Fruit fly (Drosophila melanogaster) whole organism, wandering third instar larva: ENCODE data around the gene CG43448.

Source experiments
- Abd-B ChIP-seq: fragments of >200 bp; optimal IDR thresholded peaks from 2 replicates; lab custom pipeline; 2017; ENCODE audit warnings: missing biosample characterization, missing genetic modification characterization
- CG32264 ChIP-seq: fragments of 200-800 bp; sonication (Bioruptor generic); optimal IDR thresholded peaks from 2 replicates; lab custom pipeline; 2016; ENCODE audit warnings: missing biosample characterization, missing genetic modification characterization
- CG9705 ChIP-seq: fragments of 200-800 bp; sonication (Bioruptor generic); optimal IDR thresholded peaks from 2 replicates; lab custom pipeline; 2018; ENCODE audit warnings: missing biosample characterization, mild to moderate bottlenecking, missing genetic modification characterization
- CrebA ChIP-seq: fragments of 200-800 bp; sonication (Bioruptor generic); optimal IDR thresholded peaks from 2 replicates; lab custom pipeline; 2016; ENCODE audit warnings: missing biosample characterization, mild to moderate bottlenecking, missing genetic modification characterization, borderline replicate concordance
- Dfd ChIP-seq: fragments of >200 bp; optimal IDR thresholded peaks from 2 replicates; lab custom pipeline; 2017; ENCODE audit warnings: missing biosample characterization, missing genetic modification characterization
- Dif ChIP-seq: fragments of 200-275, 200-300 bp; sonication (Bioruptor generic); optimal IDR thresholded peaks from 2 replicates; lab custom pipeline; 2018; ENCODE audit warnings: missing biosample characterization, missing genetic modification characterization; ENCODE audit not compliant: partially characterized antibody
- GATAd ChIP-seq: sonication (Bioruptor generic); optimal IDR thresholded peaks from 2 replicates; lab custom pipeline; 2016; ENCODE audit warnings: missing biosample characterization, missing genetic modification characterization
- HLH106 ChIP-seq: fragments of 200-800 bp; optimal IDR thresholded peaks from 3 replicates; lab custom pipeline; 2019; ENCODE audit warnings: missing biosample characterization, mild to moderate bottlenecking, missing genetic modification characterization, moderate library complexity
- Hnf4 ChIP-seq: fragments of 200-800 bp; sonication (Bioruptor generic); optimal IDR thresholded peaks from 2 replicates; lab custom pipeline; 2016; ENCODE audit warnings: missing biosample characterization, mild to moderate bottlenecking, missing genetic modification characterization
- Hr78 ChIP-seq: fragments of >200 bp; optimal IDR thresholded peaks from 2 replicates; lab custom pipeline; 2017; ENCODE audit warnings: missing biosample characterization, missing genetic modification characterization
- Hr83 ChIP-seq: fragments of 200-300 bp; sonication (Bioruptor generic); optimal IDR thresholded peaks from 2 replicates; lab custom pipeline; 2016; ENCODE audit warnings: missing biosample characterization, mild to moderate bottlenecking, missing genetic modification characterization, moderate library complexity; ENCODE audit not compliant: poor library complexity, severe bottlenecking
- Jra ChIP-seq: sonication (Bioruptor generic); optimal IDR thresholded peaks from 2 replicates; lab custom pipeline; 2016; ENCODE audit warnings: missing biosample characterization, missing genetic modification characterization
- Mio ChIP-seq: sonication (Bioruptor generic); optimal IDR thresholded peaks from 2 replicates; lab custom pipeline; 2016; ENCODE audit warnings: missing biosample characterization, missing genetic modification characterization
- Myc ChIP-seq: fragments of >200 bp; optimal IDR thresholded peaks from 2 replicates; lab custom pipeline; 2017
- N ChIP-seq: fragments of >200 bp; optimal IDR thresholded peaks from 2 replicates; lab custom pipeline; 2018; ENCODE audit warnings: missing biosample characterization, missing external identifiers, missing genetic modification characterization
- OdsH ChIP-seq: fragments of 200-800 bp; sonication (Bioruptor generic); optimal IDR thresholded peaks from 2 replicates; lab custom pipeline; 2016; ENCODE audit warnings: missing biosample characterization, mild to moderate bottlenecking, missing genetic modification characterization
- Rel ChIP-seq, 2 experiments: fragments of 200-800 bp; sonication (Bioruptor generic) in 1 of 2; optimal IDR thresholded peaks; 2 replicates in 1 of 2; 3 replicates in 1 of 2; lab custom pipeline; 2016 to 2019; ENCODE audit warnings: mild to moderate bottlenecking in 2 of 2, missing biosample characterization in 2 of 2, missing genetic modification characterization in 2 of 2, moderate library complexity in 1 of 2
- Sp1 ChIP-seq: fragments of 200-800 bp; sonication (Bioruptor generic); optimal IDR thresholded peaks from 3 replicates; lab custom pipeline; 2019; ENCODE audit warnings: missing biosample characterization, mild to moderate bottlenecking, missing genetic modification characterization, moderate library complexity
- Vsx2 ChIP-seq: fragments of 200-300, 225-300 bp; sonication (Bioruptor generic); optimal IDR thresholded peaks from 2 replicates; lab custom pipeline; 2018; ENCODE audit warnings: missing biosample characterization, missing genetic modification characterization; ENCODE audit not compliant: partially characterized antibody
- br ChIP-seq: fragments of 200-800 bp; sonication (Bioruptor generic); optimal IDR thresholded peaks from 2 replicates; lab custom pipeline; 2016; ENCODE audit warnings: missing biosample characterization, missing genetic modification characterization
- brk ChIP-seq: fragments of 200-800 bp; sonication (Bioruptor generic); optimal IDR thresholded peaks from 2 replicates; lab custom pipeline; 2016; ENCODE audit warnings: missing biosample characterization, mild to moderate bottlenecking, missing genetic modification characterization
- dl ChIP-seq, 2 experiments: fragments of 175-275, 200-275 bp in 1 of 2; fragments of 200-275 bp in 1 of 2; sonication (Bioruptor generic); optimal IDR thresholded peaks; lab custom pipeline; 2018; ENCODE audit warnings: mild to moderate bottlenecking in 2 of 2, missing biosample characterization in 2 of 2, missing genetic modification characterization in 2 of 2, moderate library complexity in 2 of 2; ENCODE audit not compliant: partially characterized antibody in 2 of 2, insufficient read depth in 1 of 2
- dmrt93B ChIP-seq: fragments of 200-800 bp; sonication (Bioruptor generic); optimal IDR thresholded peaks from 2 replicates; lab custom pipeline; 2018; ENCODE audit warnings: missing biosample characterization, mild to moderate bottlenecking, missing genetic modification characterization
- dsf ChIP-seq: sonication (Bioruptor generic); optimal IDR thresholded peaks from 2 replicates; lab custom pipeline; 2016; ENCODE audit warnings: missing biosample characterization, missing genetic modification characterization, borderline replicate concordance
- ey ChIP-seq: fragments of 200-800 bp; sonication (Bioruptor generic); optimal IDR thresholded peaks from 2 replicates; lab custom pipeline; 2016; ENCODE audit warnings: missing biosample characterization, missing genetic modification characterization
- foxo ChIP-seq, 2 experiments: fragments of 200-800 bp; sonication (Bioruptor generic); optimal IDR thresholded peaks; 2 replicates in 1 of 2; 3 replicates in 1 of 2; lab custom pipeline; 2016 to 2017; ENCODE audit warnings: missing biosample characterization in 2 of 2, missing genetic modification characterization in 2 of 2
- fru ChIP-seq: fragments of 200-800 bp; sonication (Bioruptor generic); optimal IDR thresholded peaks from 3 replicates; lab custom pipeline; 2016; ENCODE audit warnings: missing biosample characterization, mild to moderate bottlenecking, missing genetic modification characterization
- h ChIP-seq: fragments of 200-800 bp; sonication (Bioruptor generic); optimal IDR thresholded peaks from 3 replicates; lab custom pipeline; 2016; ENCODE audit warnings: missing biosample characterization, mild to moderate bottlenecking, missing genetic modification characterization
- jim ChIP-seq: fragments of 175-275, 200-325 bp; sonication (Bioruptor generic); optimal IDR thresholded peaks from 2 replicates; lab custom pipeline; 2016; ENCODE audit warnings: missing biosample characterization, mild to moderate bottlenecking, missing genetic modification characterization
- lola ChIP-seq: fragments of >200 bp; optimal IDR thresholded peaks from 2 replicates; lab custom pipeline; 2017; ENCODE audit warnings: missing biosample characterization, missing genetic modification characterization
- pan ChIP-seq: fragments of >200 bp; optimal IDR thresholded peaks from 2 replicates; lab custom pipeline; 2017
- psq ChIP-seq: fragments of 200-800 bp; sonication (Bioruptor generic); optimal IDR thresholded peaks from 3 replicates; lab custom pipeline; 2017; ENCODE audit warnings: missing biosample characterization, mild to moderate bottlenecking, missing genetic modification characterization, moderate library complexity
- rgr ChIP-seq: fragments of 200-800 bp; sonication (Bioruptor generic); optimal IDR thresholded peaks from 3 replicates; lab custom pipeline; 2016; ENCODE audit warnings: missing biosample characterization, mild to moderate bottlenecking, missing genetic modification characterization
- sage ChIP-seq: fragments of 200-800 bp; sonication (Bioruptor generic); optimal IDR thresholded peaks from 2 replicates; lab custom pipeline; 2016; ENCODE audit warnings: missing biosample characterization, mild to moderate bottlenecking, missing genetic modification characterization
- sv ChIP-seq: fragments of 200-800 bp; sonication (Bioruptor generic); optimal IDR thresholded peaks from 3 replicates; lab custom pipeline; 2016; ENCODE audit warnings: missing biosample characterization, missing genetic modification characterization
- tai ChIP-seq: sonication (Bioruptor generic); optimal IDR thresholded peaks from 2 replicates; lab custom pipeline; 2016; ENCODE audit warnings: missing biosample characterization, missing genetic modification characterization
- usp ChIP-seq: fragments of >200 bp; optimal IDR thresholded peaks from 2 replicates; lab custom pipeline; 2017; ENCODE audit warnings: missing biosample characterization, missing genetic modification characterization
- woc ChIP-seq: sonication (Bioruptor generic); optimal IDR thresholded peaks from 2 replicates; lab custom pipeline; 2016; ENCODE audit warnings: missing biosample characterization, mild to moderate bottlenecking, missing genetic modification characterization

The CG43448 gene

dm6 chr3R:30259561-30259960 is 22.0 kb upstream of the CG43448 start:
- TF ChIP-seq Mio (GFP tag; lab: Kevin White, UChicago) (no peak), h (peak; percentile 13)

DNA sequence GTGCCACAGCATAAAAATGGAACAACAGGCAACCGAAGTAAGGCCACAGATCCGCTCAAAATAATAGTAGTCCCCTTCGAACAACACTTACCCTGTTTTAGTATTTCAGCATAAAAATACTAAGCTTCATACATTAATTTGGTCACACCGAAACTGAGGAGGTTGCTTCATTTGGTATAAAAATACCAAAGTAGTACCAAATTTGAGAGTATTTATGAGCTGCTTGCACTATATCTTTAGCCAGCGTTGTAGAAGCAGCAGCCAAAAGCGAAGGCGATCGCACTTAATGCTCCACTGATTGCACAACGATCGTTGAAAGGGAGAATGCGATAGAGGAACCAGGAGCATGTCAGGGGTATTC is 21.4 kb upstream of the CG43448 start:
- TF ChIP-seq Rel (GFP tag; optimal IDR thresholded peaks at IDR 0.05; lab: Kevin White, UChicago), result peak; percentile 81
- peak; percentile 39 for TF ChIP-seq Rel (tag; optimal IDR thresholded peaks at IDR 0.05; lab: Kevin White, UChicago)
- no peak for TF ChIP-seq N
- TF ChIP-seq Hnf4 (GFP tag; lab: Kevin White, UChicago), result peak; percentile 85
- no peak for TF ChIP-seq pan (lab: Kevin White, UChicago)
- TF ChIP-seq woc, result peak; percentile 93
- peak; percentile 68 for TF ChIP-seq brk (GFP tag; lab: Kevin White, UChicago)
- no peak for TF ChIP-seq GATAd (GFP tag; lab: Kevin White, UChicago)
- peak; percentile 92 for TF ChIP-seq Sp1 (GFP tag; lab: Kevin White, UChicago)
- TF ChIP-seq psq, result peak; percentile 95
- peak; percentile 90 for TF ChIP-seq rgr (GFP tag; lab: Kevin White, UChicago)
- TF ChIP-seq tai (GFP tag; lab: Kevin White, UChicago), result peak; percentile 70
- no peak for TF ChIP-seq Vsx2 (GFP tag; lab: Kevin White, UChicago)
- peak; percentile 87 for TF ChIP-seq sage
- peak; percentile 81 for TF ChIP-seq dmrt93B (GFP tag; lab: Kevin White, UChicago)
- TF ChIP-seq HLH106 (tag; lab: Kevin White, UChicago), result peak; percentile 89
- no peak for TF ChIP-seq sv (GFP tag; lab: Kevin White, UChicago)
- TF ChIP-seq CG9705, result peak; percentile 55
- TF ChIP-seq dl (GFP tag; optimal IDR thresholded peaks at IDR 0.05; lab: Kevin White, UChicago; ENCODE audit: insufficient read depth in 1 of 2, partially characterized antibody in 2 of 2), result no peak
- TF ChIP-seq Dif (GFP tag; lab: Kevin White, UChicago), result no peak
- TF ChIP-seq Dfd, result no peak
- no peak for TF ChIP-seq Abd-B (GFP tag; lab: Kevin White, UChicago)
- TF ChIP-seq Hr78 (GFP tag; lab: Kevin White, UChicago), result no peak
- peak; percentile 95 for TF ChIP-seq h
- peak; percentile 92 for TF ChIP-seq CG32264 (GFP tag; lab: Kevin White, UChicago)
- TF ChIP-seq usp (GFP tag; lab: Kevin White, UChicago), result no peak
- peak; percentile 16 for TF ChIP-seq Hr83 (GFP tag; lab: Kevin White, UChicago)
- peak; percentile 43 for TF ChIP-seq Jra (GFP tag; lab: Kevin White, UChicago)
- TF ChIP-seq fru (GFP tag; lab: Kevin White, UChicago), result peak; percentile 96
- TF ChIP-seq foxo (GFP tag; optimal IDR thresholded peaks at IDR 0.05; lab: Kevin White, UChicago), result peak; percentile 84 to 92
- no peak for TF ChIP-seq Myc
- TF ChIP-seq br (GFP tag; lab: Kevin White, UChicago), result peak; percentile 95
- peak; percentile 94 for TF ChIP-seq ey (GFP tag; lab: Kevin White, UChicago)
- no peak for TF ChIP-seq dsf (GFP tag; lab: Kevin White, UChicago)
- TF ChIP-seq lola (GFP tag; lab: Kevin White, UChicago), result no peak
- peak; percentile 72 for TF ChIP-seq CrebA (GFP tag; lab: Kevin White, UChicago)
- TF ChIP-seq Mio (GFP tag; lab: Kevin White, UChicago), result peak; percentile 34
- no peak for TF ChIP-seq jim (GFP tag; lab: Kevin White, UChicago)
- TF ChIP-seq OdsH (GFP tag; lab: Kevin White, UChicago), result peak; percentile 92
